Fruit fly (Drosophila melanogaster) whole organism, embryonic: ENCODE data around the gene CG13085.

ENCODE experiments used
- B-H2 ChIP-seq: fragments of 200-800 bp; sonication (Bioruptor generic); optimal IDR thresholded peaks from 2 replicates; lab custom pipeline; 2018; ENCODE audit warnings: missing biosample characterization, mild to moderate bottlenecking, missing genetic modification characterization
- CG10565 ChIP-seq: fragments of 200-800 bp; sonication (Bioruptor generic); optimal IDR thresholded peaks from 3 replicates; lab custom pipeline; 2016; ENCODE audit warnings: missing biosample characterization, mild to moderate bottlenecking, missing genetic modification characterization
- CG12391 ChIP-seq: fragments of 200-800 bp; sonication (Bioruptor generic); optimal IDR thresholded peaks from 3 replicates; lab custom pipeline; 2018; ENCODE audit warnings: missing biosample characterization, mild to moderate bottlenecking, missing genetic modification characterization, moderate library complexity
- CG14667 ChIP-seq: fragments of 200-800 bp; sonication (Bioruptor generic); IDR thresholded peaks from 2 replicates; pipeline ENCODE4 v1.3.6; 2022; ENCODE audit warnings: missing biosample characterization, missing genetic modification characterization
- CG15073 ChIP-seq: fragments of 200-800 bp; sonication (Bioruptor generic); optimal IDR thresholded peaks from 2 replicates; lab custom pipeline; 2016; ENCODE audit warnings: missing biosample characterization, missing genetic modification characterization
- CG17385 ChIP-seq: fragments of 200-800 bp; sonication (Bioruptor generic); optimal IDR thresholded peaks from 3 replicates; lab custom pipeline; 2018; ENCODE audit warnings: missing biosample characterization, mild to moderate bottlenecking, missing genetic modification characterization
- CG30020 ChIP-seq: fragments of 200-800 bp; optimal IDR thresholded peaks from 2 replicates; lab custom pipeline; 2019; ENCODE audit warnings: missing biosample characterization, mild to moderate bottlenecking, missing genetic modification characterization, moderate library complexity
- NfI ChIP-seq: fragments of 200-800 bp; sonication (Bioruptor generic); optimal IDR thresholded peaks from 3 replicates; lab custom pipeline; 2018; ENCODE audit warnings: missing biosample characterization, mild to moderate bottlenecking, missing genetic modification characterization, moderate library complexity
- amos ChIP-seq: fragments of 200-800 bp; sonication (Bioruptor generic); IDR thresholded peaks from 2 replicates; pipeline ENCODE4 v1.3.6; 2022; ENCODE audit warnings: missing biosample characterization, missing genetic modification characterization; ENCODE audit not compliant: partially characterized antibody
- gsb-n ChIP-seq: fragments of 200-800 bp; sonication (Bioruptor generic); optimal IDR thresholded peaks from 3 replicates; lab custom pipeline; 2018; ENCODE audit warnings: missing biosample characterization, mild to moderate bottlenecking, missing genetic modification characterization
- jing ChIP-seq: fragments of 200-800 bp; sonication (Bioruptor generic); optimal IDR thresholded peaks from 2 replicates; lab custom pipeline; 2018; ENCODE audit warnings: missing biosample characterization, mild to moderate bottlenecking, missing genetic modification characterization
- mam ChIP-seq: fragments of 200-800 bp; sonication (Bioruptor generic); optimal IDR thresholded peaks from 3 replicates; lab custom pipeline; 2016; ENCODE audit warnings: missing biosample characterization, missing genetic modification characterization
- usp ChIP-seq: fragments of >200 bp; optimal IDR thresholded peaks from 2 replicates; lab custom pipeline; 2017; ENCODE audit warnings: missing biosample characterization, missing genetic modification characterization

DNA sequence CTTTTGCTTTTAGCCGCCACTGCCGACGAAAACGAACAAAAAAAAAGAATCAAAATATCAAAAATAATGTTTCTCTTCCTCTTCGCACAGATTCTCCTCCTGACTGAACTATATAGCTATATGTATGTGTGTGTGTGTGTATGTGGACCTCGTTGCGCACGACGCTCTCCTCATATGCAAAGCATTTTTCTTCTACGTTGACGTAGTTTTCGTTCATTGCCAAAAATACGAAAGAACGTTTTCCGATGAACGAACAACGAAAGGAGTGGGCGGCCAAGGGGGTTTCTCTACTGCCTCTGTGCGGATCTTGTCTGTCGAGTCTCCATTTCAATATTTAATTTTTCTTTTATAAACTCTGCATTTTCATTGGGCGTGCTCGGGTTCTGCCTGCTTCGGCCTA is 19.0 kb upstream of the CG13085 start:
- TF ChIP-seq CG10565, result no peak
- no peak for TF ChIP-seq gsb-n (tag; lab: Kevin White, UChicago)
- no peak for TF ChIP-seq amos (GFP tag; lab: Robert Waterston, UW)
- no peak for TF ChIP-seq usp (GFP tag; lab: Kevin White, UChicago)
- no peak for TF ChIP-seq NfI (GFP tag; lab: Kevin White, UChicago)
- TF ChIP-seq CG17385, result no peak
- TF ChIP-seq CG12391, result no peak
- TF ChIP-seq CG15073 (GFP tag; lab: Kevin White, UChicago), result no peak
- TF ChIP-seq CG30020 (tag; lab: Kevin White, UChicago), result no peak
- no peak for TF ChIP-seq B-H2 (GFP tag; lab: Kevin White, UChicago)
- TF ChIP-seq jing (GFP tag; lab: Kevin White, UChicago), result no peak
- TF ChIP-seq mam (GFP tag; lab: Kevin White, UChicago), result no peak
- no peak for TF ChIP-seq CG14667 (GFP tag; lab: Robert Waterston, UW)
